Worm (Caenorhabditis elegans) whole organism, L4 larva: Measurements from ENCODE around the gene F12A10.6.

Experiments
- egl-27 ChIP-seq: sonication (generic microtip); optimal IDR thresholded peaks from 3 replicates; lab custom pipeline; 2017; ENCODE audit warnings: missing biosample characterization, missing genetic modification reagents, missing genetic modification characterization
- hlh-11 ChIP-seq: fragments of 200-800 bp; sonication (Bioruptor generic); optimal IDR thresholded peaks from 2 replicates; lab custom pipeline; 2018; ENCODE audit warnings: mild to moderate bottlenecking, missing genetic modification characterization, missing compliant biosample characterization
- hmg-1.1 ChIP-seq: fragments of 200-800 bp; sonication (Bioruptor generic); IDR thresholded peaks from 2 replicates; pipeline ENCODE4 v1.3.6; 2022; ENCODE audit warnings: missing genetic modification reagents, missing genetic modification characterization, missing compliant biosample characterization
- lsy-2 ChIP-seq, 2 experiments: fragments of 150-350 bp in 1 of 2; sonication (generic microtip) in 1 of 2; optimal IDR thresholded peaks; 2 replicates each; lab custom pipeline; 2014 to 2017; ENCODE audit warnings: missing biosample characterization in 2 of 2, missing genetic modification characterization in 2 of 2
- mep-1 ChIP-seq: fragments of 150-350 bp; sonication (generic microtip); optimal IDR thresholded peaks from 3 replicates; lab custom pipeline; 2014; ENCODE audit warnings: missing biosample characterization, missing genetic modification characterization
- nhr-11 ChIP-seq: fragments of 150-350 bp; optimal IDR thresholded peaks from 2 replicates; lab custom pipeline; 2014; ENCODE audit warnings: missing biosample characterization, missing genetic modification characterization
- nhr-237 ChIP-seq: sonication (generic microtip); optimal IDR thresholded peaks from 2 replicates; lab custom pipeline; 2017; ENCODE audit warnings: missing biosample characterization, missing genetic modification characterization
- nhr-6 ChIP-seq: fragments of 150-350 bp; optimal IDR thresholded peaks from 2 replicates; lab custom pipeline; 2014; ENCODE audit warnings: missing biosample characterization, missing genetic modification characterization
- pha-4 ChIP-seq, 2 experiments: fragments of 150-350 bp in 1 of 2; fragments of 200-800 bp in 1 of 2; sonication (Bioruptor generic) in 1 of 2; IDR thresholded peaks in 1 of 2; optimal IDR thresholded peaks in 1 of 2; 2 replicates each; pipeline versions ENCODE4 v1.3.6 to Lab custom; 2014 to 2022; ENCODE audit warnings: missing genetic modification characterization in 2 of 2, missing genetic modification reagents in 2 of 2, missing biosample characterization in 1 of 2, missing compliant biosample characterization in 1 of 2
- saeg-2 ChIP-seq: fragments of 200-800 bp; sonication (Bioruptor generic); IDR thresholded peaks from 2 replicates; pipeline ENCODE4 v1.3.6; 2022; ENCODE audit warnings: missing genetic modification reagents, missing genetic modification characterization, missing compliant biosample characterization
- skn-1 ChIP-seq: fragments of 150-350 bp; optimal IDR thresholded peaks from 2 replicates; lab custom pipeline; 2014; ENCODE audit warnings: missing biosample characterization, missing genetic modification characterization

DNA sequence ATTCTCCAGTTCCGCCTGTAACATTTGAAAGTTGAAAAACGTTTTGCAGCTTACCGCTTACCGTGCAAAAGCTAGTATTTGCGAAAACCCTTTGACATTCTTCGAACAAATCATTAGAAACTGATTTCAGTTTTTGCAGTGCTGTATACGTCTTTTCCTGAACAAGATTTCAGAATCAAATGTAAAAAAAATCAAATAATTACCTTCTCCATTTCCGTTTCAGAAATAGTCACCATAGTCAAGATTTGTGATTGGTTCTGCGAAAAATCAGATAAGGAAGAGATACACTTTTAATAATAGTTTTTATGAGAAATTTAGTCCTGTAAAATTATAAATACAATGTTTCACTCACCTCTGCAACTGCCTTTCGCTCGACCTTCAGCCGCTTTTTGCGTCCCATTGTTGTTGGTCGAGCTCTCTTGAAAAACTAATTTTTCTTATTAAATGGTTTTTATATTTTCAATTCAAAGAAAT lies 37.6 kb upstream of the F12A10.6 start, which contains the start of gene C17C3.9:
- TF ChIP-seq nhr-237 (tag; lab: Kevin White, UChicago) (no peak), hmg-1.1 (GFP tag; lab: Robert Waterston, UW) (no peak), pha-4 (GFP tag; IDR thresholded peaks at IDR 0.05; lab: Robert Waterston, UW) (no peak), pha-4 (tag; optimal IDR thresholded peaks at IDR 0.05; lab: Kevin White, UChicago) (no peak), hlh-11 (tag; lab: Kevin White, UChicago) (no peak), lsy-2 (tag; optimal IDR thresholded peaks at IDR 0.05; lab: Kevin White, UChicago) (no peak), egl-27 (tag; lab: Kevin White, UChicago) (no peak), nhr-6 (tag; lab: Kevin White, UChicago) (no peak), skn-1 (tag; lab: Kevin White, UChicago) (no peak), saeg-2 (no peak), nhr-11 (tag; lab: Kevin White, UChicago) (no peak), mep-1 (tag; lab: Kevin White, UChicago) (no peak)
